Worm (Caenorhabditis elegans) whole organism, L1 larva: ENCODE data around the gene gld-3.

Source experiments
- C16A3.4 ChIP-seq: fragments of 150-350 bp; optimal IDR thresholded peaks from 2 replicates; lab custom pipeline; 2014; ENCODE audit warnings: missing biosample characterization, missing genetic modification characterization
- C34B4.2 ChIP-seq: sonication (generic microtip); optimal IDR thresholded peaks from 2 replicates; lab custom pipeline; 2017; ENCODE audit warnings: mild to moderate bottlenecking, missing genetic modification characterization, missing compliant biosample characterization
- ama-1 ChIP-seq: fragments of 150-350 bp; optimal IDR thresholded peaks from 2 replicates; lab custom pipeline; 2014
- ceh-63 ChIP-seq: fragments of 200-800 bp; sonication (Bioruptor generic); optimal IDR thresholded peaks from 2 replicates; lab custom pipeline; 2018; ENCODE audit warnings: mild to moderate bottlenecking, missing genetic modification characterization, missing compliant biosample characterization
- ceh-82 ChIP-seq, 3 experiments: fragments of 150-350 bp in 1 of 3; sonication (generic microtip) in 2 of 3; optimal IDR thresholded peaks; 2 replicates each; lab custom pipeline; 2014 to 2017; ENCODE audit warnings: missing biosample characterization in 3 of 3, missing genetic modification characterization in 3 of 3
- ceh-88 ChIP-seq: fragments of 200-800 bp; sonication (Bioruptor generic); IDR thresholded peaks from 2 replicates; pipeline ENCODE4 v1.3.6; 2022; ENCODE audit warnings: missing genetic modification characterization, missing compliant biosample characterization
- ceh-90 ChIP-seq: sonication (generic microtip); optimal IDR thresholded peaks from 2 replicates; lab custom pipeline; 2016; ENCODE audit warnings: missing genetic modification characterization, missing compliant biosample characterization
- ces-1 ChIP-seq: fragments of 150-350 bp; optimal IDR thresholded peaks from 2 replicates; lab custom pipeline; 2014; ENCODE audit warnings: missing biosample characterization, missing genetic modification reagents, missing genetic modification characterization
- efl-3 ChIP-seq: fragments of 200-800 bp; sonication (Bioruptor generic); optimal IDR thresholded peaks from 2 replicates; lab custom pipeline; 2018; ENCODE audit warnings: mild to moderate bottlenecking, missing genetic modification characterization, missing compliant biosample characterization
- egl-13 ChIP-seq: sonication (generic microtip); optimal IDR thresholded peaks from 2 replicates; lab custom pipeline; 2016; ENCODE audit warnings: missing genotype, missing genetic modification reagents, missing genetic modification characterization, missing compliant biosample characterization
- elt-3 ChIP-seq, 6 experiments: fragments of 150-350 bp in 1 of 6; sonication (generic microtip); optimal IDR thresholded peaks; 2 replicates each; lab custom pipeline; 2017 to 2018; ENCODE audit warnings: missing biosample characterization in 6 of 6, missing genetic modification characterization in 6 of 6, inconsistent platforms in 1 of 6
- hlh-17 ChIP-seq: fragments of 200-800 bp; sonication (Bioruptor generic); optimal IDR thresholded peaks from 2 replicates; lab custom pipeline; 2018; ENCODE audit warnings: missing genetic modification characterization, mild to moderate bottlenecking, missing compliant biosample characterization, moderate library complexity, borderline replicate concordance
- hlh-4 ChIP-seq: sonication (generic microtip); optimal IDR thresholded peaks from 2 replicates; lab custom pipeline; 2016; ENCODE audit warnings: mild to moderate bottlenecking, missing genetic modification characterization, missing compliant biosample characterization
- hpl-2 ChIP-seq: fragments of 150-350 bp; optimal IDR thresholded peaks from 2 replicates; lab custom pipeline; 2014; ENCODE audit warnings: missing biosample characterization, missing genetic modification reagents, missing genetic modification characterization
- isw-1 ChIP-seq: fragments of 200-800 bp; sonication (Bioruptor generic); IDR thresholded peaks from 2 replicates; pipeline ENCODE4 v1.3.6; 2022; ENCODE audit warnings: missing genetic modification characterization, missing compliant biosample characterization
- jun-1 ChIP-seq: fragments of 150-350 bp; optimal IDR thresholded peaks from 2 replicates; lab custom pipeline; 2014; ENCODE audit warnings: missing biosample characterization, missing genetic modification reagents, missing genetic modification characterization
- lin-15B ChIP-seq: fragments of 150-350 bp; sonication (generic microtip); optimal IDR thresholded peaks from 3 replicates; lab custom pipeline; 2014; ENCODE audit warnings: missing biosample characterization, missing genetic modification characterization
- lin-39 ChIP-seq: fragments of 150-350 bp; optimal IDR thresholded peaks from 2 replicates; lab custom pipeline; 2014; ENCODE audit warnings: missing biosample characterization, missing genetic modification reagents, missing genetic modification characterization
- lir-3 ChIP-seq: sonication (generic microtip); optimal IDR thresholded peaks from 2 replicates; lab custom pipeline; 2016; ENCODE audit warnings: mild to moderate bottlenecking, missing genetic modification characterization, moderate library complexity, missing compliant biosample characterization; ENCODE audit not compliant: poor library complexity
- lsy-2 ChIP-seq, 2 experiments: fragments of 150-350 bp; optimal IDR thresholded peaks; 2 replicates each; lab custom pipeline; 2014; ENCODE audit warnings: missing biosample characterization in 2 of 2, missing genetic modification characterization in 2 of 2
- mef-2 ChIP-seq: fragments of 150-350 bp; optimal IDR thresholded peaks from 2 replicates; lab custom pipeline; 2014; ENCODE audit warnings: missing biosample characterization, missing genetic modification characterization
- mep-1 ChIP-seq: fragments of 150-350 bp; optimal IDR thresholded peaks from 2 replicates; lab custom pipeline; 2014; ENCODE audit warnings: missing biosample characterization, missing genetic modification characterization
- nhr-20 ChIP-seq: sonication (generic microtip); optimal IDR thresholded peaks from 2 replicates; lab custom pipeline; 2016; ENCODE audit warnings: mild to moderate bottlenecking, missing genetic modification characterization, missing compliant biosample characterization
- nhr-237 ChIP-seq: fragments of 150-350 bp; optimal IDR thresholded peaks from 2 replicates; lab custom pipeline; 2014; ENCODE audit warnings: missing biosample characterization, missing genetic modification characterization
- nhr-28 ChIP-seq: fragments of 150-350 bp; optimal IDR thresholded peaks from 2 replicates; lab custom pipeline; 2014; ENCODE audit warnings: missing biosample characterization, missing genetic modification characterization
- nhr-76 ChIP-seq: sonication (generic microtip); optimal IDR thresholded peaks from 2 replicates; lab custom pipeline; 2017; ENCODE audit warnings: missing biosample characterization, missing genetic modification characterization
- nhr-77 ChIP-seq: fragments of 150-350 bp; optimal IDR thresholded peaks from 2 replicates; lab custom pipeline; 2014; ENCODE audit warnings: missing biosample characterization, missing genetic modification characterization
- nhr-84 ChIP-seq: sonication (generic microtip); optimal IDR thresholded peaks from 2 replicates; lab custom pipeline; 2017; ENCODE audit warnings: missing biosample characterization, missing genetic modification characterization
- nhr-90 ChIP-seq: sonication (generic microtip); optimal IDR thresholded peaks from 2 replicates; lab custom pipeline; 2016; ENCODE audit warnings: mild to moderate bottlenecking, missing genetic modification characterization, missing compliant biosample characterization; ENCODE audit not compliant: poor library complexity
- pag-3 ChIP-seq: sonication (generic microtip); optimal IDR thresholded peaks from 2 replicates; lab custom pipeline; 2017; ENCODE audit warnings: missing genetic modification characterization, mild to moderate bottlenecking, missing compliant biosample characterization, antibody characterized with exemption, borderline replicate concordance; ENCODE audit not compliant: insufficient read depth
- pax-3 ChIP-seq: fragments of 200-800 bp; sonication (Bioruptor generic); optimal IDR thresholded peaks from 2 replicates; lab custom pipeline; 2018; ENCODE audit warnings: mild to moderate bottlenecking, missing genetic modification characterization, moderate library complexity, missing compliant biosample characterization
- pqm-1 ChIP-seq: sonication (generic microtip); optimal IDR thresholded peaks from 3 replicates; lab custom pipeline; 2017; ENCODE audit warnings: missing biosample characterization, missing genetic modification characterization
- skn-1 ChIP-seq: fragments of 150-350 bp; optimal IDR thresholded peaks from 2 replicates; lab custom pipeline; 2014; ENCODE audit warnings: missing biosample characterization, missing genetic modification characterization
- snpc-4 ChIP-seq: fragments of 150-350 bp; optimal IDR thresholded peaks from 2 replicates; lab custom pipeline; 2014; ENCODE audit warnings: missing biosample characterization, missing genetic modification characterization
- snu-23 ChIP-seq: sonication (generic microtip); optimal IDR thresholded peaks from 2 replicates; lab custom pipeline; 2016; ENCODE audit warnings: missing genetic modification characterization, missing compliant biosample characterization
- sox-4 ChIP-seq: sonication (generic microtip); optimal IDR thresholded peaks from 2 replicates; lab custom pipeline; 2016; ENCODE audit warnings: missing genetic modification characterization, missing compliant biosample characterization
- tlp-1 ChIP-seq: fragments of 150-350 bp; optimal IDR thresholded peaks from 2 replicates; lab custom pipeline; 2014; ENCODE audit warnings: missing biosample characterization, missing genetic modification characterization
- unc-86 ChIP-seq: sonication (generic microtip); optimal IDR thresholded peaks from 2 replicates; lab custom pipeline; 2016; ENCODE audit warnings: missing genetic modification characterization, missing compliant biosample characterization
- unc-98 ChIP-seq: fragments of 200-800 bp; sonication (Bioruptor generic); IDR thresholded peaks from 2 replicates; pipeline ENCODE4 v1.3.6; 2022; ENCODE audit warnings: missing genetic modification characterization, missing compliant biosample characterization
- vab-15 ChIP-seq: sonication (generic microtip); optimal IDR thresholded peaks from 2 replicates; lab custom pipeline; 2017; ENCODE audit warnings: missing genotype, mild to moderate bottlenecking, missing genetic modification characterization, missing compliant biosample characterization
- xbp-1 ChIP-seq: sonication (generic microtip); optimal IDR thresholded peaks from 2 replicates; lab custom pipeline; 2016; ENCODE audit warnings: missing genetic modification characterization, missing compliant biosample characterization
- zip-4 ChIP-seq: fragments of 200-800 bp; sonication (Bioruptor generic); optimal IDR thresholded peaks from 2 replicates; lab custom pipeline; 2018; ENCODE audit warnings: mild to moderate bottlenecking, missing genetic modification characterization, moderate library complexity, missing compliant biosample characterization

Gene gld-3

DNA sequence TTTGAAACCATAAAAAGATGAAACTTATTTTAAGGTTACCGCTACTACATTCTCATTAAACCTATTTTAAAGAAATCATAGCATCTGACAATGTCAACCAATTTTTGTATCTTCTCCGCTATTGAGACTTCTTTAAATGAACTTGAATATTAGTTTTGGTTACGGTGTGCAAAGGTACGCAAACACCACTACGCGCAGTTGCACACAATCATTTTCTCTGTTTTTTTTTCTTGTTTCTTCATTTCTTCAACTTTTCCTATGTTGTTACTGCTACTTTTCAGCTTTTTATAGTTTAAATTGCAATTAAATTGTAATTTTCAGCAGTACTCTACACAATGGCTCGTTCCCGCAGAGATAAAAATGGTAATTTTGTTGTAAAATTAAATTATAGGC, 20.8 kb upstream of the gld-3 start, which contains the start of gene F10E7.5 (continued):
- TF ChIP-seq nhr-77 (tag; lab: Kevin White, UChicago) = no peak
- no peak for TF ChIP-seq nhr-76 (tag; lab: Kevin White, UChicago)
- TF ChIP-seq snpc-4 = peak; percentile 23
- peak; percentile 97 to 99 for TF ChIP-seq lsy-2 (tag; optimal IDR thresholded peaks at IDR 0.05; lab: Kevin White, UChicago)
- TF ChIP-seq nhr-20 (tag; lab: Kevin White, UChicago) = peak; percentile 15
- no peak for TF ChIP-seq mef-2 (tag; lab: Kevin White, UChicago)
- no peak for TF ChIP-seq tlp-1 (tag; lab: Kevin White, UChicago)
- peak; percentile 30 for TF ChIP-seq jun-1
- no peak for TF ChIP-seq pax-3
- TF ChIP-seq sox-4 (tag; lab: Kevin White, UChicago) = no peak
- no peak for TF ChIP-seq pqm-1 (tag; lab: Kevin White, UChicago)
- no peak for TF ChIP-seq hpl-2 (GFP tag; lab: Kevin White, UChicago)
- no peak for TF ChIP-seq elt-3 (tag; optimal IDR thresholded peaks at IDR 0.05; lab: Kevin White, UChicago)
- TF ChIP-seq zip-4 (GFP tag; lab: Kevin White, UChicago) = no peak
- TF ChIP-seq ceh-90 (tag; lab: Kevin White, UChicago) = no peak
- TF ChIP-seq unc-98 (GFP tag; lab: Robert Waterston, UW) = no peak
- TF ChIP-seq pag-3 (tag; lab: Kevin White, UChicago) = no peak
- TF ChIP-seq C34B4.2 (tag; lab: Kevin White, UChicago) = no peak
- peak; percentile 83 for TF ChIP-seq mep-1 (tag; lab: Kevin White, UChicago)
- TF ChIP-seq ces-1 (GFP tag; lab: Kevin White, UChicago) = no peak
- no peak for TF ChIP-seq hlh-4 (tag; lab: Kevin White, UChicago)
- peak; percentile 33 for TF ChIP-seq nhr-90 (tag; lab: Kevin White, UChicago)
- peak; percentile 69 for TF ChIP-seq snu-23 (GFP tag; lab: Kevin White, UChicago)
- TF ChIP-seq egl-13 (tag; lab: Kevin White, UChicago) = no peak
- no peak for TF ChIP-seq nhr-28 (tag; lab: Kevin White, UChicago)
- TF ChIP-seq ceh-63 (GFP tag; lab: Kevin White, UChicago) = no peak
- TF ChIP-seq C16A3.4 (tag; lab: Kevin White, UChicago) = peak; percentile 66

DNA sequence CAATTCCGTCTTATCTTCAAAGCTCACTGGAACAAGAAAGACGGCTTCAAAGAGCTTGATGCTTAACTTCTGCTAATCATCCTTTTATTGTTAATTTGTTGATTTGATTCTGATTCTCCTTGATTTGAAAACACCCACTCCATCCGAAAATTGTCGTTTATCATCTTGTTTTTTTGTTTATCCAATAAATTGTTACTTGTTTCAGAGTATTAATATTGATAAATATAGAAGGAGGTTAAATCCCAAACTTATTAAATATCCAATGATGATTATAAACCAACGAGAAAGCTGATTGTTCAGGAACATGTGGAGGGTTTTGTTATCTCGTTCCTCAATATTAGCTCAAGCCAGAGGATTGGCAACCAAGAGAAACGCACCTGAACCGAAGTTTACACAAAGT, 19.7 kb upstream of the gld-3 start, which contains the start of gene F10E7.6:
F10E7.6 (plus strand) TSS at position 301 of the 400 bp plus-strand sequence.
- TF ChIP-seq unc-86 (no peak), isw-1 (GFP tag; lab: Robert Waterston, UW) (no peak), xbp-1 (no peak), lin-15B (tag; lab: Kevin White, UChicago) (no peak), lin-39 (no peak), ceh-88 (GFP tag; lab: Robert Waterston, UW) (no peak)

DNA sequence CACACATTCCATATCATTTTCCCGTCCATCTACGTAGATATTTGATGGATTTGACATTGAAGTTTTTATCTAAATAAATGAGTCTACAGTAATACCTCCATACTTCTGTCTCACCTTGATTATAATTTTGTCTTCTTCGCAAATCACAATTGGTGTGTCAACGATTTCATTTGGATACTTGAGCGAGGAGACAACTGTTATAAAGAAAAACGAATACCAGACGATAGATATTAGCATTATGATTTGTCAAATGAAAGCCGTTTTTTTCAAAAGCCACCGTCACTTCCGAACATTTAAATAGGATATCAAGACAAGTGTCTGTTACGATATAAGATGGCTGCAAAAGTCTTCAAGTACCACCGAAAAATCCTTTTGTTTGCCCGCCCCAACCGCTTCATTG, 16.8 kb upstream of the gld-3 start, which contains the start of gene cutl-5:
cutl-5 (minus strand) TSS at position 269 of the 400 bp plus-strand sequence.
- TF ChIP-seq skn-1 (tag; lab: Kevin White, UChicago) (no peak), nhr-237 (tag; lab: Kevin White, UChicago) (no peak), hlh-17 (no peak), unc-98 (GFP tag; lab: Robert Waterston, UW) (no peak), lir-3 (tag; lab: Kevin White, UChicago) (no peak), C34B4.2 (tag; lab: Kevin White, UChicago) (no peak), ceh-90 (tag; lab: Kevin White, UChicago) (no peak), efl-3 (no peak), nhr-76 (tag; lab: Kevin White, UChicago) (no peak), elt-3 (tag; optimal IDR thresholded peaks at IDR 0.05; lab: Kevin White, UChicago) (no peak), ceh-63 (GFP tag; lab: Kevin White, UChicago) (no peak), vab-15 (tag; lab: Kevin White, UChicago) (no peak), ama-1 (lab: Kevin White, UChicago) (no peak), nhr-84 (tag; lab: Kevin White, UChicago) (no peak), ceh-82 (tag; optimal IDR thresholded peaks at IDR 0.05; lab: Kevin White, UChicago) (no peak), zip-4 (GFP tag; lab: Kevin White, UChicago) (no peak), snu-23 (GFP tag; lab: Kevin White, UChicago) (no peak)
